Fruit fly (Drosophila melanogaster) whole organism, adult: ENCODE measurements around the gene Atg3.

ENCODE experiments used
- CG11617 ChIP-seq: fragments of 200-800 bp; sonication (Bioruptor generic); optimal IDR thresholded peaks from 2 replicates; lab custom pipeline; 2017; ENCODE audit warnings: mild to moderate bottlenecking, missing biosample characterization, missing genetic modification reagents, missing genetic modification characterization
- CG14711 ChIP-seq: fragments of 200-800 bp; sonication (Bioruptor generic); optimal IDR thresholded peaks from 2 replicates; lab custom pipeline; 2018; ENCODE audit warnings: missing biosample characterization, mild to moderate bottlenecking, missing genetic modification characterization, moderate library complexity
- CG1620 ChIP-seq: fragments of 200-800 bp; sonication (Bioruptor generic); optimal IDR thresholded peaks from 2 replicates; lab custom pipeline; 2016; ENCODE audit warnings: missing biosample characterization, missing genetic modification characterization
- CG5204 ChIP-seq: fragments of 200-800 bp; sonication (Bioruptor generic); optimal IDR thresholded peaks from 2 replicates; lab custom pipeline; 2016; ENCODE audit warnings: missing biosample characterization, missing genetic modification characterization
- CG7101 ChIP-seq: fragments of 200-800 bp; sonication (Bioruptor generic); optimal IDR thresholded peaks from 2 replicates; lab custom pipeline; 2018; ENCODE audit warnings: missing biosample characterization, mild to moderate bottlenecking, missing genetic modification characterization, moderate library complexity
- Clk ChIP-seq: fragments of 200-800 bp; sonication (Bioruptor generic); optimal IDR thresholded peaks from 2 replicates; lab custom pipeline; 2017; ENCODE audit warnings: missing biosample characterization, missing genetic modification characterization
- Crg-1 ChIP-seq: fragments of 200-800 bp; sonication (Bioruptor generic); optimal IDR thresholded peaks from 2 replicates; lab custom pipeline; 2016; ENCODE audit warnings: missing biosample characterization, missing genetic modification characterization
- Mnt ChIP-seq: fragments of 200-800 bp; sonication (Bioruptor generic); optimal IDR thresholded peaks from 2 replicates; lab custom pipeline; 2016; ENCODE audit warnings: missing biosample characterization, mild to moderate bottlenecking, missing genetic modification characterization
- bab1 ChIP-seq: fragments of 200-800 bp; sonication (Bioruptor generic); optimal IDR thresholded peaks from 3 replicates; lab custom pipeline; 2019; ENCODE audit warnings: missing biosample characterization, mild to moderate bottlenecking, missing genetic modification characterization, moderate library complexity
- cnc ChIP-seq, 2 experiments: fragments of >200 bp; optimal IDR thresholded peaks; 2 replicates each; lab custom pipeline; 2017
- kay ChIP-seq: fragments of 200-800 bp; sonication (Bioruptor generic); peaks from one replicate; lab custom pipeline; 2016; ENCODE audit warnings: missing biosample characterization, missing genetic modification characterization, borderline replicate concordance
- pad ChIP-seq: fragments of 200-800 bp; sonication (Bioruptor generic); optimal IDR thresholded peaks from 3 replicates; lab custom pipeline; 2017; ENCODE audit warnings: missing biosample characterization, missing genetic modification characterization, mild to moderate bottlenecking, moderate library complexity, missing genetic modification reagents
- tj ChIP-seq: fragments of 200-800 bp; sonication (Bioruptor generic); optimal IDR thresholded peaks from 3 replicates; lab custom pipeline; 2017; ENCODE audit warnings: missing biosample characterization, mild to moderate bottlenecking, missing genetic modification characterization, moderate library complexity
- toe ChIP-seq: fragments of 200-800 bp; sonication (Bioruptor generic); optimal IDR thresholded peaks from 2 replicates; lab custom pipeline; 2016; ENCODE audit warnings: missing biosample characterization, missing genetic modification characterization

- TF ChIP-seq Mnt, result no peak
- no peak for TF ChIP-seq Crg-1 (GFP tag; lab: Kevin White, UChicago)
- TF ChIP-seq CG11617, result no peak
- no peak for TF ChIP-seq toe (GFP tag; lab: Kevin White, UChicago)
- peak; percentile 43 for TF ChIP-seq pad (GFP tag; lab: Kevin White, UChicago)
- no peak for TF ChIP-seq CG14711 (tag; lab: Kevin White, UChicago)
- TF ChIP-seq CG7101 (tag; lab: Kevin White, UChicago), result no peak
- no peak for TF ChIP-seq tj (GFP tag; lab: Kevin White, UChicago)
- no peak for TF ChIP-seq cnc (optimal IDR thresholded peaks at IDR 0.05; lab: Kevin White, UChicago)
- TF ChIP-seq kay (GFP tag; lab: Kevin White, UChicago), result peak; percentile 12
- TF ChIP-seq Clk (GFP tag; lab: Kevin White, UChicago), result no peak
- no peak for TF ChIP-seq CG1620
- no peak for TF ChIP-seq bab1 (GFP tag; lab: Kevin White, UChicago)
- no peak for TF ChIP-seq CG5204 (GFP tag; lab: Kevin White, UChicago)
Measured at dm6 chr3L:18742935-18743466, 5.5 kb upstream of the Atg3 start.
